Worm (Caenorhabditis elegans) whole organism, L4/young adult: Measurements from ENCODE around the gene hex-1.

Source experiments
- W03F9.2 ChIP-seq: fragments of 150-350 bp; optimal IDR thresholded peaks from 2 replicates; lab custom pipeline; 2014; ENCODE audit warnings: missing biosample characterization, missing genetic modification characterization
- him-1 ChIP-seq: sonication (generic microtip); optimal IDR thresholded peaks from 2 replicates; lab custom pipeline; 2016; ENCODE audit warnings: missing genotype, missing genetic modification reagents, missing genetic modification characterization, missing compliant biosample characterization

- no peak for TF ChIP-seq him-1 (tag; lab: Kevin White, UChicago)
- no peak for TF ChIP-seq W03F9.2 (tag; lab: Kevin White, UChicago)
These were observed 12.6 kb upstream of the hex-1 start for ce11 chrX:2208391-2208790.
